Worm (Caenorhabditis elegans) whole organism, young adult: Measurements from ENCODE around the gene EEED8.13.

Experiments
- B0019.2 ChIP-seq: fragments of 200-800 bp; sonication (Bioruptor generic); conservative IDR thresholded peaks from 2 replicates; pipeline ENCODE4 v1.3.6; 2022; ENCODE audit warnings: missing genetic modification reagents, missing genetic modification characterization, missing compliant biosample characterization
- B0336.3 ChIP-seq: fragments of 200-800 bp; sonication (Bioruptor generic); IDR thresholded peaks from 2 replicates; pipeline ENCODE4 v1.3.6; 2022; ENCODE audit warnings: missing genetic modification characterization, missing compliant biosample characterization
- D2030.7 ChIP-seq: fragments of 200-800 bp; sonication (Bioruptor generic); IDR thresholded peaks from 2 replicates; pipeline ENCODE4 v1.3.6; 2022; ENCODE audit warnings: missing genetic modification reagents, missing genetic modification characterization, missing compliant biosample characterization
- F49E8.2 ChIP-seq: sonication (generic microtip); optimal IDR thresholded peaks from 3 replicates; lab custom pipeline; 2017; ENCODE audit warnings: missing genetic modification characterization, mild to moderate bottlenecking, missing compliant biosample characterization, antibody characterized with exemption, moderate library complexity; ENCODE audit not compliant: insufficient read depth
- F52B5.7 ChIP-seq: sonication (generic microtip); optimal IDR thresholded peaks from 2 replicates; lab custom pipeline; 2016; ENCODE audit warnings: mild to moderate bottlenecking, missing genetic modification characterization, missing compliant biosample characterization
- K12H6.12 ChIP-seq: fragments of 200-800 bp; sonication (Bioruptor generic); optimal IDR thresholded peaks from 2 replicates; lab custom pipeline; 2018; ENCODE audit warnings: mild to moderate bottlenecking, missing genetic modification characterization, missing compliant biosample characterization
- Y53F4B.3 ChIP-seq: fragments of 200-800 bp; sonication (Bioruptor generic); IDR thresholded peaks from 2 replicates; pipeline ENCODE4 v1.3.6; 2022; ENCODE audit warnings: missing genetic modification reagents, missing genetic modification characterization, missing compliant biosample characterization
- Y67H2A.10 ChIP-seq: fragments of 200-800 bp; sonication (Bioruptor generic); conservative IDR thresholded peaks from 2 replicates; pipeline ENCODE4 v1.3.6; 2022; ENCODE audit warnings: missing genetic modification reagents, missing genetic modification characterization, missing compliant biosample characterization
- Y95B8A.8 ChIP-seq: fragments of 200-800 bp; sonication (Bioruptor generic); IDR thresholded peaks from 2 replicates; pipeline ENCODE4 v1.3.6; 2022; ENCODE audit warnings: missing genetic modification reagents, missing genetic modification characterization, missing compliant biosample characterization
- ZK185.1 ChIP-seq: sonication (generic microtip); optimal IDR thresholded peaks from 2 replicates; lab custom pipeline; 2016; ENCODE audit warnings: mild to moderate bottlenecking, missing genetic modification characterization, missing compliant biosample characterization; ENCODE audit not compliant: poor library complexity, severe bottlenecking
- ama-1 ChIP-seq, 3 experiments: fragments of 150-350 bp in 1 of 3; sonication (generic microtip) in 2 of 3; optimal IDR thresholded peaks; 2 replicates each; lab custom pipeline; 2014 to 2018; ENCODE audit warnings: missing biosample characterization in 2 of 3, missing genetic modification characterization in 2 of 3, missing genetic modification reagents in 2 of 3
- aptf-2 ChIP-seq: fragments of 200-800 bp; sonication (Bioruptor generic); conservative IDR thresholded peaks from 2 replicates; pipeline ENCODE4 v1.3.6; 2022; ENCODE audit warnings: missing genetic modification reagents, missing genetic modification characterization, missing compliant biosample characterization
- athp-1 ChIP-seq: sonication (generic microtip); optimal IDR thresholded peaks from 2 replicates; lab custom pipeline; 2017; ENCODE audit warnings: mild to moderate bottlenecking, missing genetic modification characterization, missing compliant biosample characterization
- attf-6 ChIP-seq: fragments of 200-800 bp; sonication (Bioruptor generic); IDR thresholded peaks from 2 replicates; pipeline ENCODE4 v1.3.6; 2022; ENCODE audit warnings: missing genetic modification reagents, missing genetic modification characterization, missing compliant biosample characterization
- bed-1 ChIP-seq: fragments of 200-800 bp; sonication (Bioruptor generic); IDR thresholded peaks from 2 replicates; pipeline ENCODE4 v1.3.6; 2022; ENCODE audit warnings: missing genetic modification reagents, missing genetic modification characterization, missing compliant biosample characterization
- bed-2 ChIP-seq: fragments of 200-800 bp; sonication (Bioruptor generic); IDR thresholded peaks from 2 replicates; pipeline ENCODE4 v1.3.6; 2022; ENCODE audit warnings: missing genetic modification reagents, missing genetic modification characterization, missing compliant biosample characterization
- cebp-1 ChIP-seq, 2 experiments: fragments of 200-800 bp in 1 of 2; sonication (Bioruptor generic) in 1 of 2; sonication (generic microtip) in 1 of 2; IDR thresholded peaks in 1 of 2; optimal IDR thresholded peaks in 1 of 2; 2 replicates each; pipeline versions ENCODE4 v1.3.6 to Lab custom; 2017 to 2022; ENCODE audit warnings: missing compliant biosample characterization in 2 of 2, missing genetic modification characterization in 2 of 2, mild to moderate bottlenecking in 1 of 2, missing genetic modification reagents in 1 of 2, moderate library complexity in 1 of 2
- cebp-2 ChIP-seq: fragments of 200-800 bp; sonication (Bioruptor generic); IDR thresholded peaks from 2 replicates; pipeline ENCODE4 v1.3.6; 2022; ENCODE audit warnings: missing genetic modification characterization, missing compliant biosample characterization
- ceh-27 ChIP-seq: fragments of 200-800 bp; sonication (Bioruptor generic); optimal IDR thresholded peaks from 2 replicates; lab custom pipeline; 2018; ENCODE audit warnings: mild to moderate bottlenecking, missing genetic modification characterization, moderate library complexity, missing compliant biosample characterization
- chd-7 ChIP-seq: sonication (generic microtip); optimal IDR thresholded peaks from 2 replicates; lab custom pipeline; 2016; ENCODE audit warnings: mild to moderate bottlenecking, missing genetic modification characterization, moderate library complexity, missing compliant biosample characterization
- dox-1 ChIP-seq: fragments of 200-800 bp; sonication (Bioruptor generic); IDR thresholded peaks from 2 replicates; pipeline ENCODE4 v1.3.6; 2022; ENCODE audit warnings: missing genetic modification reagents, missing genetic modification characterization, missing compliant biosample characterization
- dpff-1 ChIP-seq: sonication (generic microtip); optimal IDR thresholded peaks from 2 replicates; lab custom pipeline; 2017; ENCODE audit warnings: mild to moderate bottlenecking, missing genetic modification characterization, missing compliant biosample characterization
- efl-1 ChIP-seq: fragments of 150-350 bp; optimal IDR thresholded peaks from 2 replicates; lab custom pipeline; 2014; ENCODE audit warnings: missing biosample characterization, missing genetic modification reagents, missing genetic modification characterization
- egl-18 ChIP-seq: fragments of 200-800 bp; sonication (Bioruptor generic); IDR thresholded peaks from 2 replicates; pipeline ENCODE4 v1.3.6; 2022; ENCODE audit warnings: missing genetic modification reagents, missing genetic modification characterization, missing compliant biosample characterization
- ekl-4 ChIP-seq: fragments of 200-800 bp; sonication (Bioruptor generic); IDR thresholded peaks from 2 replicates; pipeline ENCODE4 v1.3.6; 2022; ENCODE audit warnings: missing genetic modification reagents, missing genetic modification characterization, missing compliant biosample characterization
- fkh-3 ChIP-seq: sonication (generic microtip); optimal IDR thresholded peaks from 2 replicates; lab custom pipeline; 2016; ENCODE audit warnings: mild to moderate bottlenecking, missing genetic modification characterization, missing compliant biosample characterization
- hlh-12 ChIP-seq: sonication (generic microtip); optimal IDR thresholded peaks from 2 replicates; lab custom pipeline; 2016; ENCODE audit warnings: missing genetic modification characterization, missing compliant biosample characterization
- hmg-20 ChIP-seq: fragments of 200-800 bp; sonication (Bioruptor generic); IDR thresholded peaks from 2 replicates; pipeline ENCODE4 v1.3.6; 2022; ENCODE audit warnings: missing genetic modification reagents, missing genetic modification characterization, missing compliant biosample characterization
- lag-1 ChIP-seq: fragments of 200-800 bp; sonication (Bioruptor generic); IDR thresholded peaks from 2 replicates; pipeline ENCODE4 v1.3.6; 2022; ENCODE audit warnings: missing genetic modification reagents, missing genetic modification characterization, missing compliant biosample characterization
- let-607 ChIP-seq, 2 experiments: fragments of 200-800 bp in 1 of 2; sonication (Bioruptor generic) in 1 of 2; sonication (generic microtip) in 1 of 2; optimal IDR thresholded peaks; 2 replicates each; lab custom pipeline; 2016 to 2018; ENCODE audit warnings: mild to moderate bottlenecking in 2 of 2, missing compliant biosample characterization in 2 of 2, missing genetic modification characterization in 2 of 2, moderate library complexity in 2 of 2, missing genotype in 1 of 2
- lin-26 ChIP-seq: fragments of 200-800 bp; sonication (Bioruptor generic); IDR thresholded peaks from 2 replicates; pipeline ENCODE4 v1.3.6; 2022; ENCODE audit warnings: missing genetic modification reagents, missing genetic modification characterization, missing compliant biosample characterization
- lin-35 ChIP-seq, 3 experiments: fragments of 150-350 bp in 2 of 3; sonication (generic microtip) in 1 of 3; optimal IDR thresholded peaks; 2 replicates each; lab custom pipeline; 2014 to 2018; ENCODE audit warnings: missing biosample characterization in 3 of 3, missing genetic modification characterization in 3 of 3, missing genetic modification reagents in 3 of 3
- lin-40 ChIP-seq: sonication (generic microtip); optimal IDR thresholded peaks from 2 replicates; lab custom pipeline; 2016; ENCODE audit warnings: missing genetic modification characterization, mild to moderate bottlenecking, missing compliant biosample characterization, missing genotype, missing genetic modification reagents
- lsl-1 ChIP-seq: fragments of 200-800 bp; sonication (Bioruptor generic); optimal IDR thresholded peaks from 2 replicates; lab custom pipeline; 2018; ENCODE audit warnings: mild to moderate bottlenecking, missing genetic modification characterization, moderate library complexity, missing compliant biosample characterization
- mcd-1 ChIP-seq: fragments of 200-800 bp; sonication (Bioruptor generic); IDR thresholded peaks from 2 replicates; pipeline ENCODE4 v1.3.6; 2022; ENCODE audit warnings: missing genetic modification reagents, missing genetic modification characterization, missing compliant biosample characterization
- mes-4 ChIP-seq: sonication (generic microtip); optimal IDR thresholded peaks from 2 replicates; lab custom pipeline; 2016; ENCODE audit warnings: missing genotype, missing genetic modification characterization, missing compliant biosample characterization
- nhr-80 ChIP-seq: sonication (generic microtip); optimal IDR thresholded peaks from 2 replicates; lab custom pipeline; 2016; ENCODE audit warnings: missing genetic modification characterization, missing compliant biosample characterization
- sea-2 ChIP-seq: fragments of 200-800 bp; sonication (Bioruptor generic); IDR thresholded peaks from 2 replicates; pipeline ENCODE4 v1.3.6; 2022; ENCODE audit warnings: missing genetic modification characterization, missing compliant biosample characterization
- snpc-1.3 ChIP-seq: sonication (generic microtip); optimal IDR thresholded peaks from 2 replicates; lab custom pipeline; 2017; ENCODE audit warnings: missing genetic modification characterization, mild to moderate bottlenecking, missing compliant biosample characterization, antibody characterized with exemption, moderate library complexity, missing genotype, missing genetic modification reagents; ENCODE audit not compliant: insufficient read depth
- sptf-2 ChIP-seq: fragments of 200-800 bp; sonication (Bioruptor generic); optimal IDR thresholded peaks from 2 replicates; lab custom pipeline; 2018; ENCODE audit warnings: mild to moderate bottlenecking, missing genetic modification characterization, missing compliant biosample characterization
- tlf-1 ChIP-seq: fragments of 200-800 bp; sonication (Bioruptor generic); optimal IDR thresholded peaks from 2 replicates; lab custom pipeline; 2018; ENCODE audit warnings: mild to moderate bottlenecking, missing genetic modification characterization, missing compliant biosample characterization
- unc-130 ChIP-seq: sonication (generic microtip); optimal IDR thresholded peaks from 2 replicates; lab custom pipeline; 2016; ENCODE audit warnings: missing genetic modification reagents, missing genetic modification characterization, missing compliant biosample characterization
- xnd-1 ChIP-seq: sonication (generic microtip); optimal IDR thresholded peaks from 2 replicates; lab custom pipeline; 2016; ENCODE audit warnings: missing genotype, missing genetic modification reagents, missing genetic modification characterization, missing compliant biosample characterization
- zim-3 ChIP-seq: sonication (generic microtip); optimal IDR thresholded peaks from 2 replicates; lab custom pipeline; 2017; ENCODE audit warnings: mild to moderate bottlenecking, missing genetic modification characterization, moderate library complexity, missing compliant biosample characterization
- ztf-22 ChIP-seq: fragments of 200-800 bp; sonication (Bioruptor generic); optimal IDR thresholded peaks from 2 replicates; lab custom pipeline; 2018; ENCODE audit warnings: mild to moderate bottlenecking, missing genetic modification characterization, moderate library complexity, missing compliant biosample characterization
- ztf-26 ChIP-seq: sonication (generic microtip); optimal IDR thresholded peaks from 2 replicates; lab custom pipeline; 2017; ENCODE audit warnings: missing genetic modification characterization, missing compliant biosample characterization

The EEED8.13 gene

ce11 chrII:5378239-5378521 lies 34.2 kb downstream of the EEED8.13 start:
- TF ChIP-seq xnd-1 (tag; lab: Kevin White, UChicago) (no peak), bed-1 (GFP tag; lab: Robert Waterston, UW) (no peak), ztf-26 (tag; lab: Kevin White, UChicago) (no peak), nhr-80 (tag; lab: Kevin White, UChicago) (peak; percentile 16), ceh-27 (no peak), lin-35 (GFP tag; optimal IDR thresholded peaks at IDR 0.05; lab: Kevin White, UChicago) (no peak), hlh-12 (tag; lab: Kevin White, UChicago) (no peak), unc-130 (GFP tag; lab: Kevin White, UChicago) (no peak), lag-1 (GFP tag; lab: Robert Waterston, UW) (no peak), bed-2 (GFP tag; lab: Robert Waterston, UW) (no peak), sea-2 (GFP tag; lab: Robert Waterston, UW) (no peak), athp-1 (tag; lab: Kevin White, UChicago) (no peak), tlf-1 (GFP tag; lab: Kevin White, UChicago) (no peak), let-607 (tag; optimal IDR thresholded peaks at IDR 0.05; lab: Kevin White, UChicago) (peak in 1 of 2 experiments; percentile 5), Y67H2A.10 (GFP tag; lab: Robert Waterston, UW) (no peak), hmg-20 (no peak), F49E8.2 (tag; lab: Kevin White, UChicago) (no peak), ama-1 (optimal IDR thresholded peaks at IDR 0.05; lab: Kevin White, UChicago) (no peak), ama-1 (GFP tag; optimal IDR thresholded peaks at IDR 0.05; lab: Kevin White, UChicago) (no peak), fkh-3 (tag; lab: Kevin White, UChicago) (no peak), lin-26 (GFP tag; lab: Robert Waterston, UW) (0 out of 2 replicates have a peak, but pooled peaks have one; percentile 29), cebp-1 (GFP tag; IDR thresholded peaks at IDR 0.05; lab: Robert Waterston, UW) (no peak), cebp-1 (tag; optimal IDR thresholded peaks at IDR 0.05; lab: Kevin White, UChicago) (no peak), dox-1 (GFP tag; lab: Robert Waterston, UW) (no peak), B0019.2 (no peak), zim-3 (tag; lab: Kevin White, UChicago) (no peak)

ce11 chrII:5377467-5378238 lies 34.7 kb downstream of the EEED8.13 start, which contains the start of gene prdx-2:
Gene prdx-2, plus strand, starts transcription at chrII:5378195.
- TF ChIP-seq K12H6.12 (tag; lab: Kevin White, UChicago) (no peak), dpff-1 (no peak), egl-18 (GFP tag; lab: Robert Waterston, UW) (no peak), aptf-2 (GFP tag; lab: Robert Waterston, UW) (peak; percentile 37; the same call in 1 of the 2 replicates), cebp-2 (GFP tag; lab: Robert Waterston, UW) (no peak), snpc-1.3 (no peak), ZK185.1 (tag; lab: Kevin White, UChicago) (no peak), chd-7 (no peak), F52B5.7 (tag; lab: Kevin White, UChicago) (no peak), tlf-1 (GFP tag; lab: Kevin White, UChicago) (peak; percentile 81), efl-1 (GFP tag; lab: Kevin White, UChicago) (peak; percentile 87), ekl-4 (peak; percentile 70; the same call in 1 of the 2 replicates), Y53F4B.3 (GFP tag; lab: Robert Waterston, UW) (no peak), sptf-2 (GFP tag; lab: Kevin White, UChicago) (no peak), ztf-22 (no peak), mes-4 (tag; lab: Kevin White, UChicago) (no peak), B0336.3 (GFP tag; lab: Robert Waterston, UW) (peak; percentile 73), D2030.7 (peak; percentile 89), lsl-1 (GFP tag; lab: Kevin White, UChicago) (peak; percentile 98), lin-40 (tag; lab: Kevin White, UChicago) (no peak), attf-6 (GFP tag; lab: Robert Waterston, UW) (peak; percentile 68; the same call in 1 of the 2 replicates), mcd-1 (GFP tag; lab: Robert Waterston, UW) (peak; percentile 40; the same call in 1 of the 2 replicates), Y95B8A.8 (GFP tag; lab: Robert Waterston, UW) (peak; percentile 67; the same call in 1 of the 2 replicates)
